Worm (Caenorhabditis elegans) whole organism, L3 larva: ENCODE measurements around the gene aqp-8.
A peak's percentile ranks its signal among the peaks of the same experiment; 100 is the strongest.

ENCODE experiments used
- ZK546.5 ChIP-seq: sonication (generic microtip); optimal IDR thresholded peaks from 2 replicates; lab custom pipeline; 2017; ENCODE audit warnings: missing biosample characterization, missing genetic modification characterization
- ama-1 ChIP-seq: fragments of 150-350 bp; optimal IDR thresholded peaks from 2 replicates; lab custom pipeline; 2018
- ceh-16 ChIP-seq: sonication (generic microtip); optimal IDR thresholded peaks from 2 replicates; lab custom pipeline; 2017; ENCODE audit warnings: missing biosample characterization, missing genetic modification characterization
- ceh-28 ChIP-seq: fragments of 150-350 bp; optimal IDR thresholded peaks from 2 replicates; lab custom pipeline; 2014; ENCODE audit warnings: missing biosample characterization, missing genetic modification reagents, missing genetic modification characterization
- ceh-82 ChIP-seq: fragments of 150-350 bp; optimal IDR thresholded peaks from 2 replicates; lab custom pipeline; 2014; ENCODE audit warnings: missing biosample characterization, missing genetic modification characterization
- daf-12 ChIP-seq: fragments of 150-350 bp; optimal IDR thresholded peaks from 2 replicates; lab custom pipeline; 2014; ENCODE audit warnings: missing biosample characterization, missing genetic modification reagents, missing genetic modification characterization
- egl-5 ChIP-seq: fragments of 150-350 bp; optimal IDR thresholded peaks from 2 replicates; lab custom pipeline; 2017; ENCODE audit warnings: missing biosample characterization, missing genetic modification reagents, missing genetic modification characterization, inconsistent platforms
- elt-2 ChIP-seq: sonication (generic microtip); optimal IDR thresholded peaks from 2 replicates; lab custom pipeline; 2016; ENCODE audit warnings: missing genetic modification reagents, mild to moderate bottlenecking, missing genetic modification characterization, missing compliant biosample characterization
- eor-1 ChIP-seq, 2 experiments: fragments of 150-350 bp; optimal IDR thresholded peaks; 2 replicates each; lab custom pipeline; 2014 to 2018; ENCODE audit warnings: missing biosample characterization in 2 of 2, missing genetic modification characterization in 2 of 2
- fkh-2 ChIP-seq: fragments of 150-350 bp; optimal IDR thresholded peaks from 2 replicates; lab custom pipeline; 2014; ENCODE audit warnings: missing biosample characterization, missing genetic modification reagents, missing genetic modification characterization
- fos-1 ChIP-seq: fragments of 150-350 bp; optimal IDR thresholded peaks from 2 replicates; lab custom pipeline; 2014; ENCODE audit warnings: missing biosample characterization, missing genetic modification characterization
- hmg-11 ChIP-seq: sonication (generic microtip); optimal IDR thresholded peaks from 2 replicates; lab custom pipeline; 2016; ENCODE audit warnings: missing genetic modification characterization, missing compliant biosample characterization
- jun-1 ChIP-seq: fragments of 150-350 bp; optimal IDR thresholded peaks from 2 replicates; lab custom pipeline; 2014; ENCODE audit warnings: missing biosample characterization, missing genetic modification reagents, missing genetic modification characterization
- lin-15B ChIP-seq: fragments of 150-350 bp; optimal IDR thresholded peaks from 2 replicates; lab custom pipeline; 2014; ENCODE audit warnings: missing biosample characterization, missing genetic modification characterization
- lin-39 ChIP-seq: fragments of 150-350 bp; optimal IDR thresholded peaks from 2 replicates; lab custom pipeline; 2018; ENCODE audit warnings: missing biosample characterization, missing genetic modification reagents, missing genetic modification characterization
- lsy-12 ChIP-seq: sonication (generic microtip); optimal IDR thresholded peaks from 2 replicates; lab custom pipeline; 2016; ENCODE audit warnings: mild to moderate bottlenecking, missing genetic modification characterization, missing compliant biosample characterization
- mml-1 ChIP-seq: fragments of 150-350 bp; sonication (generic microtip); optimal IDR thresholded peaks from 3 replicates; lab custom pipeline; 2014; ENCODE audit warnings: missing biosample characterization, missing genetic modification characterization
- nfya-1 ChIP-seq: sonication (generic microtip); optimal IDR thresholded peaks from 2 replicates; lab custom pipeline; 2017; ENCODE audit warnings: missing genetic modification characterization, mild to moderate bottlenecking, missing compliant biosample characterization, antibody characterized with exemption, moderate library complexity; ENCODE audit not compliant: insufficient read depth
- nhr-11 ChIP-seq: fragments of 150-350 bp; optimal IDR thresholded peaks from 2 replicates; lab custom pipeline; 2014; ENCODE audit warnings: missing biosample characterization, missing genetic modification characterization
- nhr-12 ChIP-seq: fragments of 150-350 bp; optimal IDR thresholded peaks from 2 replicates; lab custom pipeline; 2014; ENCODE audit warnings: missing biosample characterization, missing genetic modification characterization
- nhr-23 ChIP-seq: fragments of 150-350 bp; optimal IDR thresholded peaks from 2 replicates; lab custom pipeline; 2014; ENCODE audit warnings: missing biosample characterization, missing genetic modification reagents, missing genetic modification characterization
- nhr-25 ChIP-seq: sonication (generic microtip); optimal IDR thresholded peaks from 2 replicates; lab custom pipeline; 2017; ENCODE audit warnings: missing biosample characterization, missing genetic modification characterization
- nhr-28 ChIP-seq: fragments of 150-350 bp; optimal IDR thresholded peaks from 2 replicates; lab custom pipeline; 2014; ENCODE audit warnings: missing biosample characterization, missing genetic modification characterization
- pqm-1 ChIP-seq: fragments of 150-350 bp; optimal IDR thresholded peaks from 2 replicates; lab custom pipeline; 2017; ENCODE audit warnings: missing biosample characterization, missing genetic modification characterization, inconsistent platforms
- sea-2 ChIP-seq: fragments of 150-350 bp; sonication (generic microtip); optimal IDR thresholded peaks from 4 replicates; lab custom pipeline; 2014; ENCODE audit warnings: missing biosample characterization, missing genetic modification reagents, missing genetic modification characterization
- skn-1 ChIP-seq: fragments of 150-350 bp; optimal IDR thresholded peaks from 2 replicates; lab custom pipeline; 2014; ENCODE audit warnings: missing biosample characterization, missing genetic modification characterization
- snpc-4 ChIP-seq: fragments of 150-350 bp; optimal IDR thresholded peaks from 2 replicates; lab custom pipeline; 2014; ENCODE audit warnings: missing biosample characterization, missing genetic modification characterization
- unc-62 ChIP-seq: fragments of 150-350 bp; sonication (generic microtip); optimal IDR thresholded peaks from 4 replicates; lab custom pipeline; 2014; ENCODE audit warnings: missing biosample characterization, missing genetic modification reagents, missing genetic modification characterization
- zag-1 ChIP-seq: fragments of 150-350 bp; optimal IDR thresholded peaks from 2 replicates; lab custom pipeline; 2014; ENCODE audit warnings: missing biosample characterization, missing genetic modification characterization
- ztf-11 ChIP-seq: fragments of 150-350 bp; optimal IDR thresholded peaks from 2 replicates; lab custom pipeline; 2014; ENCODE audit warnings: missing biosample characterization, missing genetic modification characterization

aqp-8 gene

ce11 chrX:4699411-4700050 is 5.2 kb downstream of the aqp-8 start, which contains the start of gene hyl-2:
Gene hyl-2 (minus strand): TSS chrX:4699461.
- peak; percentile 39 for TF ChIP-seq egl-5 (tag; lab: Kevin White, UChicago)
- peak; percentile 65 for TF ChIP-seq hmg-11 (tag; lab: Kevin White, UChicago)
- peak; percentile 70 for TF ChIP-seq nfya-1 (tag; lab: Kevin White, UChicago)
- peak; percentile 71 for TF ChIP-seq lin-15B (tag; lab: Kevin White, UChicago)
- TF ChIP-seq nhr-25 (tag; lab: Kevin White, UChicago) = peak; percentile 45
- peak; percentile 84 for TF ChIP-seq lin-39 (tag; lab: Kevin White, UChicago)
- peak; percentile 27 for TF ChIP-seq snpc-4 (tag; lab: Kevin White, UChicago)
- no peak for TF ChIP-seq ZK546.5 (tag; lab: Kevin White, UChicago)
- no peak for TF ChIP-seq ztf-11
- no peak for TF ChIP-seq ceh-82 (tag; lab: Kevin White, UChicago)
- TF ChIP-seq nhr-23 = peak; percentile 59

- TF ChIP-seq elt-2 (peak; percentile 87), pqm-1 (tag; lab: Kevin White, UChicago) (peak; percentile 89), nhr-11 (no peak), ceh-28 (tag; lab: Kevin White, UChicago) (peak; percentile 50)
- TF ChIP-seq, all 47 proteins: peak for 3
These were observed 6.5 kb downstream of the aqp-8 start for ce11 chrX:4698271-4698670.

- TF ChIP-seq jun-1 (tag; lab: Kevin White, UChicago) (no peak), nhr-23 (peak; percentile 6), nhr-25 (tag; lab: Kevin White, UChicago) (peak; percentile 87)
- TF ChIP-seq, all 47 proteins: peak for 2
These were observed 10.0 kb downstream of the aqp-8 start for ce11 chrX:4694611-4695370.

ce11 chrX:4691148-4691773 is 13.5 kb downstream of the aqp-8 start, which contains the start of gene K02G10.5:
Gene K02G10.5 (minus strand): TSS chrX:4691198.
- TF ChIP-seq unc-62 (no peak), ZK546.5 (tag; lab: Kevin White, UChicago) (no peak), mml-1 (no peak), ztf-11 (no peak), hmg-11 (tag; lab: Kevin White, UChicago) (no peak), pqm-1 (tag; lab: Kevin White, UChicago) (no peak), lsy-12 (tag; lab: Kevin White, UChicago) (no peak), nhr-12 (tag; lab: Kevin White, UChicago) (no peak), nhr-25 (tag; lab: Kevin White, UChicago) (no peak), fkh-2 (no peak), sea-2 (GFP tag; lab: Kevin White, UChicago) (no peak), zag-1 (tag; lab: Kevin White, UChicago) (no peak), nhr-28 (tag; lab: Kevin White, UChicago) (no peak), daf-12 (tag; lab: Kevin White, UChicago) (no peak), ceh-16 (tag; lab: Kevin White, UChicago) (no peak), skn-1 (no peak), fos-1 (tag; lab: Kevin White, UChicago) (no peak), ama-1 (lab: Kevin White, UChicago) (no peak), lin-15B (tag; lab: Kevin White, UChicago) (no peak)

DNA sequence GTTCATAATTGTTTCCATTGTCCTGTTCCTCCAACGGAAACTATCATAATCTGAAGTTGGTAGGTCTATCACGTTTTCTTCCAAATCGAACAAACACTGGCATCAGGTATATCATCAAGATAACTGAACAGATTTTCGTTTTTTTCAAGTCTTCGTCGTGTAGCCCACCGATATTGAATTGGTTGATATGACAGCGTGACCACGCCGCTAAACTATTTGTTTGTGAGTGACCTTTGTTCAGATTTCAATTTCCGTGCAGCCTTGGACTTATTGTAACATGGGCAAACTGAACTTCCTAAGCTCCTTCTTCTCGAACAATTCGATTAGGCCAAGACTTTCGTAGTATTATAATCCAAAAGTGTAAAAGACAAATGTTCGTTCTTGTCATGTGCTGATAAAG is 19.2 kb downstream of the aqp-8 start:
- no peak for TF ChIP-seq eor-1 (tag; optimal IDR thresholded peaks at IDR 0.05; lab: Kevin White, UChicago)
- no peak for TF ChIP-seq lin-15B (tag; lab: Kevin White, UChicago)
- peak; percentile 60 for TF ChIP-seq nhr-25 (tag; lab: Kevin White, UChicago)
